Worm (Caenorhabditis elegans) whole organism, L1 larva: ENCODE data around the gene idpb-1.
A peak's percentile ranks its signal among the peaks of the same experiment; 100 is the strongest.

Source experiments
- C16A3.4 ChIP-seq: fragments of 150-350 bp; optimal IDR thresholded peaks from 2 replicates; lab custom pipeline; 2014; ENCODE audit warnings: missing biosample characterization, missing genetic modification characterization
- C34B4.2 ChIP-seq: sonication (generic microtip); optimal IDR thresholded peaks from 2 replicates; lab custom pipeline; 2017; ENCODE audit warnings: mild to moderate bottlenecking, missing genetic modification characterization, missing compliant biosample characterization
- F16B12.6 ChIP-seq: fragments of 150-350 bp; optimal IDR thresholded peaks from 2 replicates; lab custom pipeline; 2014; ENCODE audit warnings: missing biosample characterization, missing genetic modification characterization
- Y116A8C.19 ChIP-seq: sonication (generic microtip); optimal IDR thresholded peaks from 2 replicates; lab custom pipeline; 2016; ENCODE audit warnings: missing compliant biosample characterization, missing genetic modification characterization, borderline replicate concordance
- aha-1 ChIP-seq: fragments of 150-350 bp; optimal IDR thresholded peaks from 2 replicates; lab custom pipeline; 2014; ENCODE audit warnings: missing biosample characterization, missing genetic modification characterization
- alr-1 ChIP-seq: fragments of 200-800 bp; sonication (Bioruptor generic); optimal IDR thresholded peaks from 2 replicates; lab custom pipeline; 2018; ENCODE audit warnings: borderline replicate concordance, mild to moderate bottlenecking, missing genetic modification characterization, missing compliant biosample characterization
- aly-2 ChIP-seq: fragments of 150-350 bp; optimal IDR thresholded peaks from 2 replicates; lab custom pipeline; 2014; ENCODE audit warnings: missing biosample characterization, missing genetic modification characterization
- ama-1 ChIP-seq: fragments of 150-350 bp; optimal IDR thresholded peaks from 2 replicates; lab custom pipeline; 2014
- blmp-1 ChIP-seq: fragments of 150-350 bp; optimal IDR thresholded peaks from 2 replicates; lab custom pipeline; 2014; ENCODE audit warnings: missing biosample characterization, missing genetic modification characterization
- ceh-82 ChIP-seq, 3 experiments: fragments of 150-350 bp in 1 of 3; sonication (generic microtip) in 2 of 3; optimal IDR thresholded peaks; 2 replicates each; lab custom pipeline; 2014 to 2017; ENCODE audit warnings: missing biosample characterization in 3 of 3, missing genetic modification characterization in 3 of 3
- ceh-88 ChIP-seq: fragments of 200-800 bp; sonication (Bioruptor generic); IDR thresholded peaks from 2 replicates; pipeline ENCODE4 v1.3.6; 2022; ENCODE audit warnings: missing genetic modification characterization, missing compliant biosample characterization
- ceh-90 ChIP-seq: sonication (generic microtip); optimal IDR thresholded peaks from 2 replicates; lab custom pipeline; 2016; ENCODE audit warnings: missing genetic modification characterization, missing compliant biosample characterization
- ces-1 ChIP-seq: fragments of 150-350 bp; optimal IDR thresholded peaks from 2 replicates; lab custom pipeline; 2014; ENCODE audit warnings: missing biosample characterization, missing genetic modification reagents, missing genetic modification characterization
- dpl-1 ChIP-seq, 3 experiments: fragments of 150-350 bp in 2 of 3; sonication (generic microtip) in 1 of 3; optimal IDR thresholded peaks; 2 replicates each; lab custom pipeline; 2014 to 2017; ENCODE audit warnings: missing biosample characterization in 3 of 3, missing genetic modification characterization in 3 of 3, missing genetic modification reagents in 3 of 3
- egl-13 ChIP-seq: sonication (generic microtip); optimal IDR thresholded peaks from 2 replicates; lab custom pipeline; 2016; ENCODE audit warnings: missing genotype, missing genetic modification reagents, missing genetic modification characterization, missing compliant biosample characterization
- elt-2 ChIP-seq: sonication (generic microtip); optimal IDR thresholded peaks from 2 replicates; lab custom pipeline; 2016; ENCODE audit warnings: missing genetic modification characterization, mild to moderate bottlenecking, inconsistent platforms, missing compliant biosample characterization, missing genetic modification reagents
- fkh-10 ChIP-seq: sonication (generic microtip); optimal IDR thresholded peaks from 2 replicates; lab custom pipeline; 2017; ENCODE audit warnings: missing biosample characterization, missing genetic modification reagents, missing genetic modification characterization
- fkh-8 ChIP-seq: sonication (generic microtip); optimal IDR thresholded peaks from 2 replicates; lab custom pipeline; 2016; ENCODE audit warnings: mild to moderate bottlenecking, missing genetic modification characterization, missing compliant biosample characterization
- fos-1 ChIP-seq: fragments of 150-350 bp; optimal IDR thresholded peaks from 2 replicates; lab custom pipeline; 2014; ENCODE audit warnings: missing biosample characterization, missing genetic modification characterization
- hlh-17 ChIP-seq: fragments of 200-800 bp; sonication (Bioruptor generic); optimal IDR thresholded peaks from 2 replicates; lab custom pipeline; 2018; ENCODE audit warnings: missing genetic modification characterization, mild to moderate bottlenecking, missing compliant biosample characterization, moderate library complexity, borderline replicate concordance
- hlh-4 ChIP-seq: sonication (generic microtip); optimal IDR thresholded peaks from 2 replicates; lab custom pipeline; 2016; ENCODE audit warnings: mild to moderate bottlenecking, missing genetic modification characterization, missing compliant biosample characterization
- isw-1 ChIP-seq: fragments of 200-800 bp; sonication (Bioruptor generic); IDR thresholded peaks from 2 replicates; pipeline ENCODE4 v1.3.6; 2022; ENCODE audit warnings: missing genetic modification characterization, missing compliant biosample characterization
- lin-14 ChIP-seq: fragments of 200-800 bp; sonication (Bioruptor generic); optimal IDR thresholded peaks from 2 replicates; lab custom pipeline; 2018; ENCODE audit warnings: mild to moderate bottlenecking, missing genetic modification characterization, moderate library complexity, missing compliant biosample characterization
- mab-9 ChIP-seq: fragments of 200-800 bp; sonication (Bioruptor generic); IDR thresholded peaks from 2 replicates; pipeline ENCODE4 v1.3.6; 2022; ENCODE audit warnings: missing genetic modification reagents, missing genetic modification characterization, missing compliant biosample characterization
- mdl-1 ChIP-seq, 2 experiments: fragments of 150-350 bp; optimal IDR thresholded peaks; 2 replicates each; lab custom pipeline; 2014 to 2017; ENCODE audit warnings: missing biosample characterization in 2 of 2, missing genetic modification characterization in 2 of 2, inconsistent platforms in 1 of 2
- mep-1 ChIP-seq: fragments of 150-350 bp; optimal IDR thresholded peaks from 2 replicates; lab custom pipeline; 2014; ENCODE audit warnings: missing biosample characterization, missing genetic modification characterization
- nhr-20 ChIP-seq: sonication (generic microtip); optimal IDR thresholded peaks from 2 replicates; lab custom pipeline; 2016; ENCODE audit warnings: mild to moderate bottlenecking, missing genetic modification characterization, missing compliant biosample characterization
- nhr-237 ChIP-seq: fragments of 150-350 bp; optimal IDR thresholded peaks from 2 replicates; lab custom pipeline; 2014; ENCODE audit warnings: missing biosample characterization, missing genetic modification characterization
- nhr-28 ChIP-seq: fragments of 150-350 bp; optimal IDR thresholded peaks from 2 replicates; lab custom pipeline; 2014; ENCODE audit warnings: missing biosample characterization, missing genetic modification characterization
- nhr-47 ChIP-seq: sonication (generic microtip); optimal IDR thresholded peaks from 2 replicates; lab custom pipeline; 2016; ENCODE audit warnings: mild to moderate bottlenecking, missing genetic modification characterization, moderate library complexity, missing compliant biosample characterization
- nhr-71 ChIP-seq: sonication (generic microtip); optimal IDR thresholded peaks from 2 replicates; lab custom pipeline; 2016; ENCODE audit warnings: mild to moderate bottlenecking, missing genetic modification characterization, moderate library complexity, missing compliant biosample characterization
- nhr-76 ChIP-seq: sonication (generic microtip); optimal IDR thresholded peaks from 2 replicates; lab custom pipeline; 2017; ENCODE audit warnings: missing biosample characterization, missing genetic modification characterization
- nhr-84 ChIP-seq: sonication (generic microtip); optimal IDR thresholded peaks from 2 replicates; lab custom pipeline; 2017; ENCODE audit warnings: missing biosample characterization, missing genetic modification characterization
- pag-3 ChIP-seq: sonication (generic microtip); optimal IDR thresholded peaks from 2 replicates; lab custom pipeline; 2017; ENCODE audit warnings: missing genetic modification characterization, mild to moderate bottlenecking, missing compliant biosample characterization, antibody characterized with exemption, borderline replicate concordance; ENCODE audit not compliant: insufficient read depth
- pax-3 ChIP-seq: fragments of 200-800 bp; sonication (Bioruptor generic); optimal IDR thresholded peaks from 2 replicates; lab custom pipeline; 2018; ENCODE audit warnings: mild to moderate bottlenecking, missing genetic modification characterization, moderate library complexity, missing compliant biosample characterization
- pqm-1 ChIP-seq: sonication (generic microtip); optimal IDR thresholded peaks from 3 replicates; lab custom pipeline; 2017; ENCODE audit warnings: missing biosample characterization, missing genetic modification characterization
- skn-1 ChIP-seq: fragments of 150-350 bp; optimal IDR thresholded peaks from 2 replicates; lab custom pipeline; 2014; ENCODE audit warnings: missing biosample characterization, missing genetic modification characterization
- snpc-4 ChIP-seq: fragments of 150-350 bp; optimal IDR thresholded peaks from 2 replicates; lab custom pipeline; 2014; ENCODE audit warnings: missing biosample characterization, missing genetic modification characterization
- snu-23 ChIP-seq: sonication (generic microtip); optimal IDR thresholded peaks from 2 replicates; lab custom pipeline; 2016; ENCODE audit warnings: missing genetic modification characterization, missing compliant biosample characterization
- sox-4 ChIP-seq: sonication (generic microtip); optimal IDR thresholded peaks from 2 replicates; lab custom pipeline; 2016; ENCODE audit warnings: missing genetic modification characterization, missing compliant biosample characterization
- sptf-1 ChIP-seq: fragments of 150-350 bp; optimal IDR thresholded peaks from 2 replicates; lab custom pipeline; 2014; ENCODE audit warnings: missing biosample characterization, missing genetic modification characterization
- sup-37 ChIP-seq: fragments of 200-800 bp; sonication (Bioruptor generic); optimal IDR thresholded peaks from 2 replicates; lab custom pipeline; 2018; ENCODE audit warnings: mild to moderate bottlenecking, missing genetic modification characterization, missing compliant biosample characterization
- swsn-7 ChIP-seq: sonication (generic microtip); optimal IDR thresholded peaks from 2 replicates; lab custom pipeline; 2016; ENCODE audit warnings: missing genetic modification characterization, missing compliant biosample characterization
- unc-130 ChIP-seq: fragments of 150-350 bp; optimal IDR thresholded peaks from 2 replicates; lab custom pipeline; 2017; ENCODE audit warnings: missing biosample characterization, missing genetic modification characterization, inconsistent platforms
- unc-30 ChIP-seq: sonication (generic microtip); optimal IDR thresholded peaks from 2 replicates; lab custom pipeline; 2017; ENCODE audit warnings: missing biosample characterization, missing genetic modification characterization
- unc-62 ChIP-seq: fragments of 150-350 bp; optimal IDR thresholded peaks from 2 replicates; lab custom pipeline; 2014; ENCODE audit warnings: missing biosample characterization, missing genetic modification reagents, missing genetic modification characterization
- unc-86 ChIP-seq: sonication (generic microtip); optimal IDR thresholded peaks from 2 replicates; lab custom pipeline; 2016; ENCODE audit warnings: missing genetic modification characterization, missing compliant biosample characterization
- unc-98 ChIP-seq: fragments of 200-800 bp; sonication (Bioruptor generic); IDR thresholded peaks from 2 replicates; pipeline ENCODE4 v1.3.6; 2022; ENCODE audit warnings: missing genetic modification characterization, missing compliant biosample characterization
- xbp-1 ChIP-seq: sonication (generic microtip); optimal IDR thresholded peaks from 2 replicates; lab custom pipeline; 2016; ENCODE audit warnings: missing genetic modification characterization, missing compliant biosample characterization
- zag-1 ChIP-seq: fragments of 150-350 bp; optimal IDR thresholded peaks from 2 replicates; lab custom pipeline; 2014; ENCODE audit warnings: missing biosample characterization, missing genetic modification characterization
- zip-4 ChIP-seq: fragments of 200-800 bp; sonication (Bioruptor generic); optimal IDR thresholded peaks from 2 replicates; lab custom pipeline; 2018; ENCODE audit warnings: mild to moderate bottlenecking, missing genetic modification characterization, moderate library complexity, missing compliant biosample characterization
- ztf-11 ChIP-seq, 2 experiments: sonication (generic microtip); optimal IDR thresholded peaks; 2 replicates each; lab custom pipeline; 2016 to 2017; ENCODE audit warnings: missing genetic modification characterization in 2 of 2, missing biosample characterization in 1 of 2, missing compliant biosample characterization in 1 of 2

The idpb-1 gene

ce11 chrII:5061794-5062368 is 39.9 kb upstream of the idpb-1 start, which contains the start of gene smc-5:
Gene smc-5 (plus strand): TSS chrII:5062125.
- TF ChIP-seq unc-130 (tag; lab: Kevin White, UChicago) (peak; percentile 45), sptf-1 (tag; lab: Kevin White, UChicago) (no peak), alr-1 (tag; lab: Kevin White, UChicago) (no peak), mdl-1 (tag; optimal IDR thresholded peaks at IDR 0.05; lab: Kevin White, UChicago) (peak in 1 of 2 experiments; percentile 42), nhr-71 (tag; lab: Kevin White, UChicago) (peak; percentile 75), ama-1 (lab: Kevin White, UChicago) (no peak), elt-2 (no peak), ceh-90 (tag; lab: Kevin White, UChicago) (no peak), unc-62 (GFP tag; lab: Kevin White, UChicago) (no peak), xbp-1 (tag; lab: Kevin White, UChicago) (peak; percentile 56), snpc-4 (peak; percentile 63), egl-13 (tag; lab: Kevin White, UChicago) (no peak), zag-1 (tag; lab: Kevin White, UChicago) (no peak), hlh-4 (tag; lab: Kevin White, UChicago) (no peak), nhr-237 (tag; lab: Kevin White, UChicago) (no peak), swsn-7 (tag; lab: Kevin White, UChicago) (peak; percentile 59), aly-2 (tag; lab: Kevin White, UChicago) (peak; percentile 28), mep-1 (tag; lab: Kevin White, UChicago) (peak; percentile 69), blmp-1 (tag; lab: Kevin White, UChicago) (peak; percentile 71), isw-1 (GFP tag; lab: Robert Waterston, UW) (peak; percentile 71), dpl-1 (GFP tag; optimal IDR thresholded peaks at IDR 0.05; lab: Kevin White, UChicago) (peak; percentile 82 to 91 (median 84)), Y116A8C.19 (tag; lab: Kevin White, UChicago) (no peak), nhr-76 (tag; lab: Kevin White, UChicago) (no peak), fkh-10 (GFP tag; lab: Kevin White, UChicago) (peak; percentile 24), pag-3 (no peak), nhr-28 (tag; lab: Kevin White, UChicago) (no peak), nhr-47 (peak; percentile 73), sup-37 (no peak), lin-14 (GFP tag; lab: Kevin White, UChicago) (peak; percentile 69), unc-98 (GFP tag; lab: Robert Waterston, UW) (peak; percentile 25; the same call in 1 of the 2 replicates), F16B12.6 (peak; percentile 65), snu-23 (peak; percentile 78), hlh-17 (GFP tag; lab: Kevin White, UChicago) (no peak), C34B4.2 (tag; lab: Kevin White, UChicago) (no peak), sox-4 (tag; lab: Kevin White, UChicago) (peak; percentile 16), ztf-11 (tag; optimal IDR thresholded peaks at IDR 0.05; lab: Kevin White, UChicago) (peak in 1 of 2 experiments; percentile 48), C16A3.4 (tag; lab: Kevin White, UChicago) (peak; percentile 92), ces-1 (GFP tag; lab: Kevin White, UChicago) (no peak), skn-1 (tag; lab: Kevin White, UChicago) (peak; percentile 89), ceh-82 (tag; optimal IDR thresholded peaks at IDR 0.05; lab: Kevin White, UChicago) (peak in 2 of 3 experiments; percentile 37 to 79), fkh-8 (tag; lab: Kevin White, UChicago) (peak; percentile 75), zip-4 (GFP tag; lab: Kevin White, UChicago) (no peak), unc-86 (tag; lab: Kevin White, UChicago) (peak; percentile 49), pax-3 (peak; percentile 53), nhr-20 (tag; lab: Kevin White, UChicago) (peak; percentile 66), fos-1 (tag; lab: Kevin White, UChicago) (peak; percentile 54), unc-30 (no peak), ceh-88 (GFP tag; lab: Robert Waterston, UW) (peak; percentile 46; the same call in 1 of the 2 replicates), nhr-84 (tag; lab: Kevin White, UChicago) (no peak), mab-9 (GFP tag; lab: Robert Waterston, UW) (no peak), aha-1 (tag; lab: Kevin White, UChicago) (no peak), pqm-1 (tag; lab: Kevin White, UChicago) (no peak)
